Worm (Caenorhabditis elegans) whole organism, L2 larva: Measurements from ENCODE around the gene sri-72.

Experiments
- Y55F3AM.14 ChIP-seq: fragments of 200-800 bp; sonication (Bioruptor generic); optimal IDR thresholded peaks from 2 replicates; lab custom pipeline; 2018; ENCODE audit warnings: mild to moderate bottlenecking, missing genetic modification characterization, missing compliant biosample characterization
- aly-2 ChIP-seq: fragments of 150-350 bp; optimal IDR thresholded peaks from 2 replicates; lab custom pipeline; 2014; ENCODE audit warnings: missing biosample characterization, missing genetic modification characterization
- ceh-16 ChIP-seq: fragments of 150-350 bp; optimal IDR thresholded peaks from 2 replicates; lab custom pipeline; 2014; ENCODE audit warnings: missing biosample characterization, missing genetic modification characterization

- TF ChIP-seq aly-2 (tag; lab: Kevin White, UChicago) (no peak), Y55F3AM.14 (GFP tag; lab: Kevin White, UChicago) (no peak), ceh-16 (tag; lab: Kevin White, UChicago) (no peak)
Observed at ce11 chrV:615275-615674, 47.3 kb upstream of the sri-72 start, which contains the start of gene F48G7.13.
